Fruit fly (Drosophila melanogaster) whole organism, prepupa: ENCODE measurements around the gene raskol.

ENCODE experiments used
- Hr39 ChIP-seq: fragments of 200-800 bp; sonication (Bioruptor generic); optimal IDR thresholded peaks from 2 replicates; lab custom pipeline; 2016; ENCODE audit warnings: missing biosample characterization, missing genetic modification characterization
- esn ChIP-seq: fragments of 200-800 bp; sonication (Bioruptor generic); optimal IDR thresholded peaks from 2 replicates; lab custom pipeline; 2016; ENCODE audit warnings: missing biosample characterization, mild to moderate bottlenecking, missing genetic modification characterization, moderate library complexity

DNA sequence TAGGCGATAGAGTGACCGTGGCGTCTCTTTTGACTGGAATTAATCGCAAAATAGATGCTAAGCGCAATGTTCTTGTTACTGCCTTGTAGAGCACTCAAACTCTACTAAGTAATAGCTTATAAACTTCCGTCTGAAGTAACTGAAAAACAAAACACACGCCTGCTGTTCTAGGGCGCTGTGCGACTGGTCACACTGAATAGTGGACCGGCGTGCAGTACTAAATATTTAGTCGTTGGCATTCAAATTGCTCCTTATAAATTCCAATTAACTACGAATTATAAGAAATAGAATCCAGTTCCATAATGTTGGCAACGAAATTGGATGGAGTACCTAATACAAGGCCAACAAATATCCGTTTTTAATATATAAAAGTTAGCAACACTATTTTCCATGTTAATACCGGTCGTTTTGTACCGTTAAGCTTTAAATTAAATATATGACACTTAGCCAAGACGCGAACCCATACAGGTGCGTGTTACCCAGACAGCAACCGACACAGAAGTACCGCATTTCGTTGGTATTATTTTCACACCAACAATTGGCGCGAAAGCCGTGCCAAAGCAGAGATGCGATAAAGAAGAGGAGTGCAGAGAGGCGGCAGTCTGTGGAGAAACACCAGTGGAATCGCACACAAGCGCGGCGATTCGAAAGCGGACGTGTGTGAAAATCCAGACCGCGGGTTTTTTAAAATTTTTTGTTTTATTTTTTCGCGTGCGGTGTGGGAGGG, at the start of gene raskol, which contains the start of gene CG8173:
- TF ChIP-seq esn = no peak
- no peak for TF ChIP-seq Hr39 (GFP tag; lab: Kevin White, UChicago)
